Worm (Caenorhabditis elegans) whole organism, mixed stage, embryonic: ENCODE data around the gene F19C6.5.

Source experiments
- M03D4.4 ChIP-seq: sonication (generic microtip); optimal IDR thresholded peaks from 2 replicates; lab custom pipeline; 2017; ENCODE audit warnings: mild to moderate bottlenecking, missing genetic modification characterization, missing compliant biosample characterization
- blmp-1 ChIP-seq: fragments of 150-350 bp; optimal IDR thresholded peaks from 2 replicates; lab custom pipeline; 2014; ENCODE audit warnings: missing biosample characterization, missing genetic modification characterization
- elt-1 ChIP-seq: sonication (generic microtip); optimal IDR thresholded peaks from 2 replicates; lab custom pipeline; 2017; ENCODE audit warnings: missing genetic modification characterization, mild to moderate bottlenecking, missing compliant biosample characterization, antibody characterized with exemption, moderate library complexity, borderline replicate concordance; ENCODE audit not compliant: insufficient read depth
- elt-3 ChIP-seq: fragments of 150-350 bp; optimal IDR thresholded peaks from 2 replicates; lab custom pipeline; 2014; ENCODE audit warnings: missing biosample characterization, missing genetic modification characterization
- flh-1 ChIP-seq: fragments of 200-800 bp; sonication (Bioruptor generic); optimal IDR thresholded peaks from 2 replicates; lab custom pipeline; 2018; ENCODE audit warnings: mild to moderate bottlenecking, missing genetic modification characterization, moderate library complexity, missing compliant biosample characterization
- lin-13 ChIP-seq: fragments of 150-350 bp; optimal IDR thresholded peaks from 2 replicates; lab custom pipeline; 2014; ENCODE audit warnings: missing biosample characterization, missing genetic modification characterization
- lsy-2 ChIP-seq: fragments of 150-350 bp; optimal IDR thresholded peaks from 2 replicates; lab custom pipeline; 2014; ENCODE audit warnings: missing biosample characterization, missing genetic modification characterization
- nhr-12 ChIP-seq: fragments of 150-350 bp; optimal IDR thresholded peaks from 2 replicates; lab custom pipeline; 2014; ENCODE audit warnings: missing biosample characterization, missing genetic modification characterization
- nhr-237 ChIP-seq: fragments of 150-350 bp; optimal IDR thresholded peaks from 2 replicates; lab custom pipeline; 2014; ENCODE audit warnings: missing biosample characterization, missing genetic modification characterization
- nhr-28 ChIP-seq: fragments of 150-350 bp; optimal IDR thresholded peaks from 2 replicates; lab custom pipeline; 2014; ENCODE audit warnings: missing biosample characterization, missing genetic modification characterization
- snpc-4 ChIP-seq: fragments of 150-350 bp; optimal IDR thresholded peaks from 2 replicates; lab custom pipeline; 2014; ENCODE audit warnings: missing biosample characterization, missing genetic modification characterization
- sptf-1 ChIP-seq: sonication (generic microtip); optimal IDR thresholded peaks from 2 replicates; lab custom pipeline; 2017; ENCODE audit warnings: mild to moderate bottlenecking, missing genetic modification characterization, moderate library complexity, missing compliant biosample characterization
- zip-8 ChIP-seq: fragments of 150-350 bp; optimal IDR thresholded peaks from 2 replicates; lab custom pipeline; 2014; ENCODE audit warnings: missing biosample characterization, missing genetic modification characterization
- ztf-11 ChIP-seq: fragments of 150-350 bp; optimal IDR thresholded peaks from 2 replicates; lab custom pipeline; 2014; ENCODE audit warnings: missing biosample characterization, missing genetic modification characterization

- TF ChIP-seq sptf-1 (no peak), elt-1 (no peak), snpc-4 (tag; lab: Kevin White, UChicago) (no peak), zip-8 (tag; lab: Kevin White, UChicago) (no peak), elt-3 (no peak), flh-1 (GFP tag; lab: Kevin White, UChicago) (no peak), ztf-11 (tag; lab: Kevin White, UChicago) (no peak), nhr-12 (no peak), lsy-2 (tag; lab: Kevin White, UChicago) (no peak), lin-13 (tag; lab: Kevin White, UChicago) (no peak), nhr-237 (tag; lab: Kevin White, UChicago) (no peak), blmp-1 (tag; lab: Kevin White, UChicago) (no peak), nhr-28 (tag; lab: Kevin White, UChicago) (no peak), M03D4.4 (tag; lab: Kevin White, UChicago) (no peak)
Measured at ce11 chrX:9956052-9956451, 28.7 kb downstream of the F19C6.5 start.
